Worm (Caenorhabditis elegans) whole organism, mixed stage, embryonic: ENCODE results near the gene C14F11.4.
A peak's percentile ranks its signal among the peaks of the same experiment; 100 is the strongest.

Source experiments
- M03D4.4 ChIP-seq: sonication (generic microtip); optimal IDR thresholded peaks from 2 replicates; lab custom pipeline; 2017; ENCODE audit warnings: mild to moderate bottlenecking, missing genetic modification characterization, missing compliant biosample characterization
- bed-3 ChIP-seq: fragments of 200-800 bp; sonication (Bioruptor generic); optimal IDR thresholded peaks from 3 replicates; lab custom pipeline; 2018; ENCODE audit warnings: mild to moderate bottlenecking, missing genetic modification characterization, moderate library complexity, missing compliant biosample characterization
- blmp-1 ChIP-seq: fragments of 150-350 bp; optimal IDR thresholded peaks from 2 replicates; lab custom pipeline; 2014; ENCODE audit warnings: missing biosample characterization, missing genetic modification characterization
- ceh-39 ChIP-seq: fragments of 150-350 bp; optimal IDR thresholded peaks from 2 replicates; lab custom pipeline; 2014; ENCODE audit warnings: missing biosample characterization, missing genetic modification characterization
- ceh-43 ChIP-seq: fragments of 200-800 bp; sonication (Bioruptor generic); optimal IDR thresholded peaks from 2 replicates; lab custom pipeline; 2018; ENCODE audit warnings: mild to moderate bottlenecking, missing genetic modification characterization, moderate library complexity, missing compliant biosample characterization
- ceh-83 ChIP-seq: fragments of 200-800 bp; sonication (Bioruptor generic); optimal IDR thresholded peaks from 2 replicates; lab custom pipeline; 2018; ENCODE audit warnings: mild to moderate bottlenecking, missing genetic modification characterization, missing compliant biosample characterization
- ces-1 ChIP-seq: fragments of 150-350 bp; optimal IDR thresholded peaks from 2 replicates; lab custom pipeline; 2014; ENCODE audit warnings: missing biosample characterization, missing genetic modification reagents, missing genetic modification characterization
- cnd-1 ChIP-seq: fragments of 200-800 bp; sonication (Bioruptor generic); optimal IDR thresholded peaks from 2 replicates; lab custom pipeline; 2018; ENCODE audit warnings: mild to moderate bottlenecking, missing genetic modification characterization, missing compliant biosample characterization
- drap-1 ChIP-seq: fragments of 200-800 bp; sonication (Bioruptor generic); optimal IDR thresholded peaks from 3 replicates; lab custom pipeline; 2018; ENCODE audit warnings: mild to moderate bottlenecking, missing genetic modification characterization, missing compliant biosample characterization
- elt-1 ChIP-seq: sonication (generic microtip); optimal IDR thresholded peaks from 2 replicates; lab custom pipeline; 2017; ENCODE audit warnings: missing genetic modification characterization, mild to moderate bottlenecking, missing compliant biosample characterization, antibody characterized with exemption, moderate library complexity, borderline replicate concordance; ENCODE audit not compliant: insufficient read depth
- elt-3 ChIP-seq: fragments of 150-350 bp; optimal IDR thresholded peaks from 2 replicates; lab custom pipeline; 2014; ENCODE audit warnings: missing biosample characterization, missing genetic modification characterization
- flh-1 ChIP-seq: fragments of 200-800 bp; sonication (Bioruptor generic); optimal IDR thresholded peaks from 2 replicates; lab custom pipeline; 2018; ENCODE audit warnings: mild to moderate bottlenecking, missing genetic modification characterization, moderate library complexity, missing compliant biosample characterization
- ham-2 ChIP-seq: fragments of 200-800 bp; sonication (Bioruptor generic); optimal IDR thresholded peaks from 2 replicates; lab custom pipeline; 2018; ENCODE audit warnings: mild to moderate bottlenecking, missing genetic modification characterization, missing compliant biosample characterization
- hlh-1 ChIP-seq: fragments of 150-350 bp; optimal IDR thresholded peaks from 2 replicates; lab custom pipeline; 2014; ENCODE audit warnings: missing biosample characterization, missing genetic modification reagents, missing genetic modification characterization
- lin-13 ChIP-seq: fragments of 150-350 bp; optimal IDR thresholded peaks from 2 replicates; lab custom pipeline; 2014; ENCODE audit warnings: missing biosample characterization, missing genetic modification characterization
- lin-32 ChIP-seq: fragments of 200-800 bp; sonication (Bioruptor generic); optimal IDR thresholded peaks from 2 replicates; lab custom pipeline; 2018; ENCODE audit warnings: mild to moderate bottlenecking, missing genetic modification characterization, missing compliant biosample characterization
- lsy-2 ChIP-seq: fragments of 150-350 bp; optimal IDR thresholded peaks from 2 replicates; lab custom pipeline; 2014; ENCODE audit warnings: missing biosample characterization, missing genetic modification characterization
- mab-5 ChIP-seq: fragments of 150-350 bp; optimal IDR thresholded peaks from 2 replicates; lab custom pipeline; 2014; ENCODE audit warnings: missing biosample characterization, missing genetic modification characterization
- mep-1 ChIP-seq: fragments of 150-350 bp; optimal IDR thresholded peaks from 2 replicates; lab custom pipeline; 2017; ENCODE audit warnings: missing biosample characterization, missing genetic modification reagents, missing genetic modification characterization, inconsistent platforms
- mls-2 ChIP-seq: sonication (generic microtip); optimal IDR thresholded peaks from 2 replicates; lab custom pipeline; 2016; ENCODE audit warnings: mild to moderate bottlenecking, missing genetic modification characterization, moderate library complexity, missing compliant biosample characterization
- nhr-12 ChIP-seq: fragments of 150-350 bp; optimal IDR thresholded peaks from 2 replicates; lab custom pipeline; 2014; ENCODE audit warnings: missing biosample characterization, missing genetic modification characterization
- nhr-2 ChIP-seq: fragments of 150-350 bp; optimal IDR thresholded peaks from 2 replicates; lab custom pipeline; 2014; ENCODE audit warnings: missing biosample characterization, missing genetic modification characterization
- nhr-237 ChIP-seq: fragments of 150-350 bp; optimal IDR thresholded peaks from 2 replicates; lab custom pipeline; 2014; ENCODE audit warnings: missing biosample characterization, missing genetic modification characterization
- nhr-28 ChIP-seq: fragments of 150-350 bp; optimal IDR thresholded peaks from 2 replicates; lab custom pipeline; 2014; ENCODE audit warnings: missing biosample characterization, missing genetic modification characterization
- nhr-76 ChIP-seq: sonication (generic microtip); optimal IDR thresholded peaks from 2 replicates; lab custom pipeline; 2017; ENCODE audit warnings: missing biosample characterization, missing genetic modification characterization
- pha-4 ChIP-seq: fragments of 150-350 bp; optimal IDR thresholded peaks from 2 replicates; lab custom pipeline; 2018; ENCODE audit warnings: missing biosample characterization, missing genetic modification reagents, missing genetic modification characterization
- sem-2 ChIP-seq: fragments of 200-800 bp; sonication (Bioruptor generic); optimal IDR thresholded peaks from 2 replicates; lab custom pipeline; 2018; ENCODE audit warnings: mild to moderate bottlenecking, missing genetic modification characterization, missing compliant biosample characterization
- snpc-4 ChIP-seq: fragments of 150-350 bp; optimal IDR thresholded peaks from 2 replicates; lab custom pipeline; 2014; ENCODE audit warnings: missing biosample characterization, missing genetic modification characterization
- sptf-1 ChIP-seq: sonication (generic microtip); optimal IDR thresholded peaks from 2 replicates; lab custom pipeline; 2017; ENCODE audit warnings: mild to moderate bottlenecking, missing genetic modification characterization, moderate library complexity, missing compliant biosample characterization
- tbx-8 ChIP-seq: fragments of 200-800 bp; sonication (Bioruptor generic); optimal IDR thresholded peaks from 2 replicates; lab custom pipeline; 2018; ENCODE audit warnings: mild to moderate bottlenecking, missing genetic modification characterization, moderate library complexity, missing compliant biosample characterization
- unc-120 ChIP-seq: sonication (generic microtip); optimal IDR thresholded peaks from 2 replicates; lab custom pipeline; 2017; ENCODE audit warnings: missing genetic modification characterization, missing compliant biosample characterization; ENCODE audit not compliant: poor library complexity, severe bottlenecking
- unc-39 ChIP-seq: fragments of 150-350 bp; optimal IDR thresholded peaks from 2 replicates; lab custom pipeline; 2014; ENCODE audit warnings: missing biosample characterization, missing genetic modification characterization
- unc-62 ChIP-seq: fragments of 150-350 bp; optimal IDR thresholded peaks from 2 replicates; lab custom pipeline; 2014; ENCODE audit warnings: missing biosample characterization, missing genetic modification reagents, missing genetic modification characterization
- zip-8 ChIP-seq: fragments of 150-350 bp; optimal IDR thresholded peaks from 2 replicates; lab custom pipeline; 2014; ENCODE audit warnings: missing biosample characterization, missing genetic modification characterization
- ztf-11 ChIP-seq: fragments of 150-350 bp; optimal IDR thresholded peaks from 2 replicates; lab custom pipeline; 2014; ENCODE audit warnings: missing biosample characterization, missing genetic modification characterization

Gene C14F11.4

DNA sequence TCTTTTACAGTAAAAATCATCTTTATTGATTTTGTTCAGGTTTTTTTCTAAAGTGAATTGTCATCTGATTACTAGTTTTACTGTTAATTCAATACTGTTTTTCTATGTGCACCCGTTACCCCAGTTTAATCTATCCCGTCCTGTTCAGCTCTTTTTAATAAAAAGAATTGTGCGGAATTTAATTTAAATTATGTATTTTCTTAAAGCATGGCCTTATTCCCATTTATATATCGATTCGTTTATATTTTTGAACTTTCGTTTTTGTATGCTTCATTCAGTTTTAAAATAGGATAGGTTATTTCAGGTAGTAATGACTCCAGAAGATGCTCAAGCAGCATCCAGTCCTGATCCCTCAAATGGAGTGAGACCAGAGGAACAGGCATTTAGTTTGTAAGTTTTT is 33.9 kb upstream of the C14F11.4 start, which contains the start of gene W05H9.2:
TSS of gene W05H9.2 (plus strand) at position 301 of the 400 bp plus-strand sequence.
- TF ChIP-seq lsy-2 (tag; lab: Kevin White, UChicago) = no peak
- TF ChIP-seq nhr-237 (tag; lab: Kevin White, UChicago) = no peak
- TF ChIP-seq flh-1 (GFP tag; lab: Kevin White, UChicago) = no peak
- no peak for TF ChIP-seq nhr-12 (tag; lab: Kevin White, UChicago)
- TF ChIP-seq unc-62 (GFP tag; lab: Kevin White, UChicago) = no peak
- TF ChIP-seq lin-32 (GFP tag; lab: Kevin White, UChicago) = no peak
- no peak for TF ChIP-seq unc-120 (tag; lab: Kevin White, UChicago)
- TF ChIP-seq drap-1 = no peak
- no peak for TF ChIP-seq M03D4.4 (tag; lab: Kevin White, UChicago)
- no peak for TF ChIP-seq ztf-11
- TF ChIP-seq mab-5 (tag; lab: Kevin White, UChicago) = no peak
- TF ChIP-seq blmp-1 (tag; lab: Kevin White, UChicago) = no peak

DNA sequence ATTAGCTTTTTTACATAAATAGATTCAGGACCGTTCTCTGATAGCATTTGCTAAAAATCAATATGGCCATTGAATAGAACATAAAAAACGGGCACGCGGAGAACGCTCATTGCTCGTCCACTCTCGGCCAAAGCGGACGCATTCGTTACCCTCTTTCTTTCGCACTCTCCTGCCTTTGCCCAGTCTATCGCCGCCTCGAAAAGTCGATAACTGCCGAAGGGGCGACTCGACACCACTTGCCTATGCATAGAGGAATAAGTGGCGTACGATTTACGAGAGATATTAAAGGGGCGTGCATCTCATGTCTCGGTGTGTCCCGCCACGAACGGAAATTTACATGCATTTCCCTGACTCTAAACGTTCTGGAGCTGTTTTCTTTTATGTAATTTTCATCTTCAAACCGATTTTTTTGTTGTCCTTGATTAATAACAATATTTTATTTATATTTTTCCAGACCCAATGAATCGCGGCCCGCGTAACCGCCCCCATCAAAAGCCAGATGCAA is 30.4 kb upstream of the C14F11.4 start, which contains the start of gene W05H9.4:
TSS of gene W05H9.4 (plus strand) at position 455 of the 505 bp plus-strand sequence.
- TF ChIP-seq sptf-1 (tag; lab: Kevin White, UChicago) (no peak), ztf-11 (peak; percentile 2), zip-8 (no peak), lin-32 (GFP tag; lab: Kevin White, UChicago) (no peak), sem-2 (no peak), M03D4.4 (tag; lab: Kevin White, UChicago) (no peak), hlh-1 (tag; lab: Kevin White, UChicago) (peak; percentile 53), mls-2 (tag; lab: Kevin White, UChicago) (peak; percentile 75), snpc-4 (tag; lab: Kevin White, UChicago) (no peak), nhr-12 (tag; lab: Kevin White, UChicago) (no peak), lsy-2 (tag; lab: Kevin White, UChicago) (no peak), ham-2 (GFP tag; lab: Kevin White, UChicago) (peak; percentile 20), unc-120 (tag; lab: Kevin White, UChicago) (peak; percentile 69), ces-1 (GFP tag; lab: Kevin White, UChicago) (peak; percentile 57), drap-1 (no peak), lin-13 (tag; lab: Kevin White, UChicago) (peak; percentile 10), unc-39 (tag; lab: Kevin White, UChicago) (no peak), blmp-1 (tag; lab: Kevin White, UChicago) (no peak), nhr-28 (tag; lab: Kevin White, UChicago) (no peak), unc-62 (GFP tag; lab: Kevin White, UChicago) (no peak), pha-4 (tag; lab: Kevin White, UChicago) (no peak), tbx-8 (GFP tag; lab: Kevin White, UChicago) (no peak), nhr-2 (peak; percentile 91), flh-1 (GFP tag; lab: Kevin White, UChicago) (no peak), nhr-76 (tag; lab: Kevin White, UChicago) (no peak), ceh-43 (GFP tag; lab: Kevin White, UChicago) (no peak), ceh-83 (GFP tag; lab: Kevin White, UChicago) (no peak), elt-1 (tag; lab: Kevin White, UChicago) (no peak), mep-1 (tag; lab: Kevin White, UChicago) (peak; percentile 12), nhr-237 (tag; lab: Kevin White, UChicago) (no peak), bed-3 (GFP tag; lab: Kevin White, UChicago) (no peak), ceh-39 (tag; lab: Kevin White, UChicago) (peak; percentile 71), cnd-1 (tag; lab: Kevin White, UChicago) (peak; percentile 52), elt-3 (tag; lab: Kevin White, UChicago) (no peak), mab-5 (tag; lab: Kevin White, UChicago) (no peak)
- TF ChIP-seq, all 35 proteins: peak for 11

- TF ChIP-seq lin-32 (GFP tag; lab: Kevin White, UChicago) (peak; percentile 99), snpc-4 (tag; lab: Kevin White, UChicago) (no peak), nhr-2 (peak; percentile 87), ces-1 (GFP tag; lab: Kevin White, UChicago) (no peak), hlh-1 (tag; lab: Kevin White, UChicago) (peak; percentile 55), cnd-1 (tag; lab: Kevin White, UChicago) (peak; percentile 93), lsy-2 (tag; lab: Kevin White, UChicago) (no peak), unc-62 (GFP tag; lab: Kevin White, UChicago) (peak; percentile 57), elt-3 (tag; lab: Kevin White, UChicago) (no peak), ceh-39 (tag; lab: Kevin White, UChicago) (peak; percentile 23), nhr-237 (tag; lab: Kevin White, UChicago) (no peak), mep-1 (tag; lab: Kevin White, UChicago) (no peak), lin-13 (tag; lab: Kevin White, UChicago) (no peak), ceh-43 (GFP tag; lab: Kevin White, UChicago) (no peak)
Observed at ce11 chrX:6259081-6259480, 26.2 kb upstream of the C14F11.4 start.
